Fruit fly (Drosophila melanogaster) whole organism, prepupa: ENCODE measurements around the gene flfl.

Experiments
- Blimp-1 ChIP-seq: fragments of 200-800 bp; sonication (Bioruptor generic); optimal IDR thresholded peaks from 3 replicates; lab custom pipeline; 2017; ENCODE audit warnings: missing biosample characterization, missing genetic modification characterization, mild to moderate bottlenecking, moderate library complexity, missing genetic modification reagents
- CG10631 ChIP-seq: fragments of 200-800 bp; sonication (Bioruptor generic); optimal IDR thresholded peaks from 2 replicates; lab custom pipeline; 2016; ENCODE audit warnings: missing biosample characterization, missing genetic modification characterization
- CG10669 ChIP-seq: fragments of 200-800 bp; sonication (Bioruptor generic); optimal IDR thresholded peaks from 3 replicates; lab custom pipeline; 2018; ENCODE audit warnings: missing biosample characterization, mild to moderate bottlenecking, missing genetic modification characterization, moderate library complexity
- CG11294 ChIP-seq: fragments of 200-800 bp; sonication (Bioruptor generic); IDR thresholded peaks from 2 replicates; pipeline ENCODE4 v1.3.6; 2022; ENCODE audit warnings: missing biosample characterization, missing genetic modification characterization
- CG11762 ChIP-seq: fragments of 200-800 bp; sonication (Bioruptor generic); optimal IDR thresholded peaks from 3 replicates; lab custom pipeline; 2016; ENCODE audit warnings: missing biosample characterization, missing genetic modification characterization; ENCODE audit not compliant: insufficient read depth
- CG15336 ChIP-seq: fragments of 200-800 bp; sonication (Bioruptor generic); IDR thresholded peaks from 2 replicates; pipeline ENCODE4 v1.3.6; 2022; ENCODE audit warnings: missing biosample characterization, missing genetic modification characterization
- CG1621 ChIP-seq: fragments of 200-800 bp; sonication (Bioruptor generic); optimal IDR thresholded peaks from 3 replicates; lab custom pipeline; 2018; ENCODE audit warnings: missing biosample characterization, mild to moderate bottlenecking, missing genetic modification characterization
- CG31627 ChIP-seq: fragments of 200-800 bp; sonication (Bioruptor generic); optimal IDR thresholded peaks from 3 replicates; lab custom pipeline; 2016; ENCODE audit warnings: missing biosample characterization, missing genetic modification characterization
- CG34406 ChIP-seq: fragments of 200-800 bp; sonication (Bioruptor generic); optimal IDR thresholded peaks from 3 replicates; lab custom pipeline; 2016; ENCODE audit warnings: missing biosample characterization, missing genetic modification characterization
- CG3919 ChIP-seq: fragments of 200-800 bp; sonication (Bioruptor generic); optimal IDR thresholded peaks from 3 replicates; lab custom pipeline; 2016; ENCODE audit warnings: missing biosample characterization, missing genetic modification characterization
- CG4318 ChIP-seq: fragments of 200-800 bp; sonication (Bioruptor generic); optimal IDR thresholded peaks from 3 replicates; lab custom pipeline; 2017; ENCODE audit warnings: missing biosample characterization, mild to moderate bottlenecking, missing genetic modification characterization
- CG6276 ChIP-seq: fragments of 200-800 bp; sonication (Bioruptor generic); optimal IDR thresholded peaks from 2 replicates; lab custom pipeline; 2017; ENCODE audit warnings: missing biosample characterization, mild to moderate bottlenecking, missing genetic modification characterization
- CG6808 ChIP-seq: fragments of 200-800 bp; sonication (Bioruptor generic); optimal IDR thresholded peaks from 3 replicates; lab custom pipeline; 2017; ENCODE audit warnings: missing biosample characterization, missing genetic modification characterization, mild to moderate bottlenecking, moderate library complexity, missing genetic modification reagents
- CG6854 ChIP-seq: fragments of 200-800 bp; sonication (Bioruptor generic); optimal IDR thresholded peaks from 2 replicates; lab custom pipeline; 2017; ENCODE audit warnings: missing biosample characterization, mild to moderate bottlenecking, missing genetic modification characterization
- CG7368 ChIP-seq: fragments of 200-800 bp; sonication (Bioruptor generic); optimal IDR thresholded peaks from 3 replicates; lab custom pipeline; 2016; ENCODE audit warnings: missing biosample characterization, missing genetic modification characterization
- CG8119 ChIP-seq: fragments of 200-800 bp; sonication (Bioruptor generic); IDR thresholded peaks from 3 replicates; pipeline ENCODE4 v1.3.6; 2022; ENCODE audit warnings: missing biosample characterization, missing genetic modification characterization
- CG8319 ChIP-seq: fragments of 200-800 bp; sonication (Bioruptor generic); optimal IDR thresholded peaks from 3 replicates; lab custom pipeline; 2016; ENCODE audit warnings: missing biosample characterization, missing genetic modification characterization
- CG9139 ChIP-seq: fragments of 200-800 bp; sonication (Bioruptor generic); optimal IDR thresholded peaks from 3 replicates; lab custom pipeline; 2017; ENCODE audit warnings: missing biosample characterization, mild to moderate bottlenecking, missing genetic modification characterization
- Eip93F ChIP-seq: fragments of 200-800 bp; sonication (Bioruptor generic); optimal IDR thresholded peaks from 2 replicates; lab custom pipeline; 2016; ENCODE audit warnings: missing biosample characterization, mild to moderate bottlenecking, missing genetic modification characterization
- Ets21C ChIP-seq: fragments of 200-800 bp; sonication (Bioruptor generic); optimal IDR thresholded peaks from 3 replicates; lab custom pipeline; 2016; ENCODE audit warnings: missing biosample characterization, missing genetic modification characterization
- Ets96B ChIP-seq: fragments of 200-800 bp; optimal IDR thresholded peaks from 2 replicates; lab custom pipeline; 2019; ENCODE audit warnings: missing biosample characterization, mild to moderate bottlenecking, missing genetic modification characterization, moderate library complexity
- Gug ChIP-seq: fragments of 200-800 bp; sonication (Bioruptor generic); IDR thresholded peaks from 2 replicates; pipeline ENCODE4 v1.3.6; 2022; ENCODE audit warnings: missing biosample characterization, missing genetic modification characterization
- Hr38 ChIP-seq: sonication (Bioruptor generic); optimal IDR thresholded peaks from 2 replicates; lab custom pipeline; 2016; ENCODE audit warnings: missing biosample characterization, missing genetic modification characterization
- Hr39 ChIP-seq: fragments of 200-800 bp; sonication (Bioruptor generic); optimal IDR thresholded peaks from 2 replicates; lab custom pipeline; 2016; ENCODE audit warnings: missing biosample characterization, missing genetic modification characterization
- Hr4 ChIP-seq: fragments of 200-800 bp; sonication (Bioruptor generic); optimal IDR thresholded peaks from 3 replicates; lab custom pipeline; 2016; ENCODE audit warnings: missing biosample characterization, missing genetic modification characterization
- Lpt ChIP-seq: fragments of 200-800 bp; sonication (Bioruptor generic); optimal IDR thresholded peaks from 3 replicates; lab custom pipeline; 2016; ENCODE audit warnings: missing biosample characterization, missing genetic modification characterization
- Met ChIP-seq: fragments of 200-800 bp; sonication (Bioruptor generic); optimal IDR thresholded peaks from 3 replicates; lab custom pipeline; 2016; ENCODE audit warnings: missing biosample characterization, missing genetic modification characterization
- Smox ChIP-seq: fragments of 200-800 bp; sonication (Bioruptor generic); optimal IDR thresholded peaks from 3 replicates; lab custom pipeline; 2016; ENCODE audit warnings: missing biosample characterization, missing genetic modification characterization
- Sox102F ChIP-seq: fragments of 200-800 bp; sonication (Bioruptor generic); optimal IDR thresholded peaks from 2 replicates; lab custom pipeline; 2016; ENCODE audit warnings: missing biosample characterization, mild to moderate bottlenecking, missing genetic modification characterization
- Sox14 ChIP-seq: fragments of 200-800 bp; sonication (Bioruptor generic); optimal IDR thresholded peaks from 3 replicates; lab custom pipeline; 2016; ENCODE audit warnings: missing biosample characterization, missing genetic modification characterization
- Sox15 ChIP-seq: fragments of 200-800 bp; sonication (Bioruptor generic); optimal IDR thresholded peaks from 3 replicates; lab custom pipeline; 2016; ENCODE audit warnings: missing biosample characterization, missing genetic modification characterization
- achi ChIP-seq: fragments of 200-800 bp; sonication (Bioruptor generic); optimal IDR thresholded peaks from 3 replicates; lab custom pipeline; 2016; ENCODE audit warnings: missing biosample characterization, missing genetic modification characterization
- acj6 ChIP-seq: fragments of 200-800 bp; sonication (Bioruptor generic); optimal IDR thresholded peaks from 3 replicates; lab custom pipeline; 2016; ENCODE audit warnings: missing biosample characterization, missing genetic modification characterization
- cyc ChIP-seq: fragments of 200-800 bp; sonication (Bioruptor generic); optimal IDR thresholded peaks from 3 replicates; lab custom pipeline; 2016; ENCODE audit warnings: missing biosample characterization, missing genetic modification characterization
- dac ChIP-seq: fragments of 200-800 bp; sonication (Bioruptor generic); optimal IDR thresholded peaks from 2 replicates; lab custom pipeline; 2017; ENCODE audit warnings: missing biosample characterization, mild to moderate bottlenecking, missing genetic modification characterization
- eg ChIP-seq: fragments of 200-800 bp; sonication (Bioruptor generic); IDR thresholded peaks from 3 replicates; pipeline ENCODE4 v1.3.6; 2022; ENCODE audit warnings: missing biosample characterization, missing genetic modification characterization
- esn ChIP-seq: fragments of 200-800 bp; sonication (Bioruptor generic); optimal IDR thresholded peaks from 2 replicates; lab custom pipeline; 2016; ENCODE audit warnings: missing biosample characterization, mild to moderate bottlenecking, missing genetic modification characterization, moderate library complexity
- fd85E ChIP-seq: fragments of 200-800 bp; sonication (Bioruptor generic); optimal IDR thresholded peaks from 3 replicates; lab custom pipeline; 2016; ENCODE audit warnings: missing biosample characterization, missing genetic modification characterization
- lz ChIP-seq: fragments of 200-800 bp; sonication (Bioruptor generic); optimal IDR thresholded peaks from 3 replicates; lab custom pipeline; 2016; ENCODE audit warnings: missing biosample characterization, missing genetic modification characterization
- net ChIP-seq: fragments of 200-800 bp; sonication (Bioruptor generic); optimal IDR thresholded peaks from 3 replicates; lab custom pipeline; 2016; ENCODE audit warnings: missing biosample characterization, missing genetic modification characterization
- pdm3 ChIP-seq: fragments of 200-800 bp; sonication (Bioruptor generic); optimal IDR thresholded peaks from 3 replicates; lab custom pipeline; 2016; ENCODE audit warnings: missing biosample characterization, missing genetic modification characterization
- spab ChIP-seq: fragments of 200-800 bp; sonication (Bioruptor generic); optimal IDR thresholded peaks from 2 replicates; lab custom pipeline; 2017; ENCODE audit warnings: missing biosample characterization, mild to moderate bottlenecking, missing genetic modification characterization, missing genetic modification reagents
- svp ChIP-seq: fragments of 200-800 bp; sonication (Bioruptor generic); peaks from one replicate; lab custom pipeline; 2016; ENCODE audit warnings: missing biosample characterization, missing genetic modification characterization
- topi ChIP-seq: fragments of 200-800 bp; sonication (Bioruptor generic); optimal IDR thresholded peaks from 3 replicates; lab custom pipeline; 2016; ENCODE audit warnings: missing biosample characterization, missing genetic modification characterization
- vri ChIP-seq: fragments of 200-800 bp; sonication (Bioruptor generic); optimal IDR thresholded peaks from 3 replicates; lab custom pipeline; 2016; ENCODE audit warnings: missing biosample characterization, mild to moderate bottlenecking, missing genetic modification characterization

Gene flfl

dm6 chr3R:13644778-13645660 lies 38.7 kb upstream of the flfl start (continued):
- TF ChIP-seq CG6276 (GFP tag; lab: Kevin White, UChicago) (no peak), CG31627 (no peak), CG3919 (GFP tag; lab: Kevin White, UChicago) (no peak), dac (no peak), CG6854 (GFP tag; lab: Kevin White, UChicago) (no peak), cyc (peak; percentile 9), CG11294 (GFP tag; lab: Robert Waterston, UW) (no peak), Ets21C (GFP tag; lab: Kevin White, UChicago) (no peak), CG8319 (GFP tag; lab: Kevin White, UChicago) (no peak), esn (GFP tag; lab: Kevin White, UChicago) (peak; percentile 54), Sox14 (GFP tag; lab: Kevin White, UChicago) (peak; percentile 63), eg (no peak), Met (GFP tag; lab: Kevin White, UChicago) (peak; percentile 51), Sox102F (GFP tag; lab: Kevin White, UChicago) (peak; percentile 67), acj6 (GFP tag; lab: Kevin White, UChicago) (no peak), Lpt (GFP tag; lab: Kevin White, UChicago) (peak; percentile 17), svp (GFP tag; lab: Kevin White, UChicago) (peak; percentile 95), CG6808 (GFP tag; lab: Kevin White, UChicago) (no peak), CG9139 (no peak), pdm3 (GFP tag; lab: Kevin White, UChicago) (no peak), Hr39 (GFP tag; lab: Kevin White, UChicago) (no peak), fd85E (GFP tag; lab: Kevin White, UChicago) (no peak), CG10631 (peak; percentile 6), CG8119 (GFP tag; lab: Robert Waterston, UW) (no peak; the same call in 1 of the 3 replicates), CG1621 (no peak), topi (GFP tag; lab: Kevin White, UChicago) (peak; percentile 33), CG15336 (peak; percentile 6; the same call in 1 of the 2 replicates), Smox (GFP tag; lab: Kevin White, UChicago) (no peak), achi (no peak)

dm6 chr3R:13645874-13646370 lies 37.8 kb upstream of the flfl start, which contains the start of gene sqd:
sqd (minus strand) TSS chr3R:13646304.
- TF ChIP-seq net (GFP tag; lab: Kevin White, UChicago) (peak; percentile 24), CG9139 (peak; percentile 17), Gug (GFP tag; lab: Robert Waterston, UW) (no peak), CG6808 (GFP tag; lab: Kevin White, UChicago) (peak; percentile 35), CG10631 (peak; percentile 7), Sox15 (no peak), pdm3 (GFP tag; lab: Kevin White, UChicago) (peak; percentile 64), Smox (GFP tag; lab: Kevin White, UChicago) (peak; percentile 53), topi (GFP tag; lab: Kevin White, UChicago) (peak; percentile 60), CG10669 (GFP tag; lab: Kevin White, UChicago) (peak; percentile 45), eg (0 out of 3 replicates have a peak, but pooled peaks have one; percentile 13), vri (no peak), CG11762 (peak; percentile 3), Ets96B (tag; lab: Kevin White, UChicago) (peak; percentile 23), Hr38 (GFP tag; lab: Kevin White, UChicago) (no peak), CG1621 (peak; percentile 54), CG11294 (GFP tag; lab: Robert Waterston, UW) (no peak), CG6276 (GFP tag; lab: Kevin White, UChicago) (no peak), Hr4 (GFP tag; lab: Kevin White, UChicago) (peak; percentile 54), CG4318 (GFP tag; lab: Kevin White, UChicago) (no peak), fd85E (GFP tag; lab: Kevin White, UChicago) (no peak), CG7368 (peak; percentile 39), cyc (peak; percentile 54), Lpt (GFP tag; lab: Kevin White, UChicago) (peak; percentile 21), CG31627 (peak; percentile 57), spab (GFP tag; lab: Kevin White, UChicago) (peak; percentile 9), achi (peak; percentile 67), Met (GFP tag; lab: Kevin White, UChicago) (peak; percentile 69), esn (GFP tag; lab: Kevin White, UChicago) (peak; percentile 53), Eip93F (no peak), Blimp-1 (GFP tag; lab: Kevin White, UChicago) (no peak), CG8119 (GFP tag; lab: Robert Waterston, UW) (peak; percentile 16; the same call in 1 of the 3 replicates), acj6 (GFP tag; lab: Kevin White, UChicago) (peak; percentile 44), CG34406 (GFP tag; lab: Kevin White, UChicago) (peak; percentile 27), lz (GFP tag; lab: Kevin White, UChicago) (peak; percentile 63), CG15336 (peak; percentile 25; the same call in 1 of the 2 replicates)
